Worm (Caenorhabditis elegans) whole organism, late embryonic: ENCODE data around the gene B0336.7.

Experiments
- C08G9.2 ChIP-seq: sonication (generic microtip); optimal IDR thresholded peaks from 2 replicates; lab custom pipeline; 2016; ENCODE audit warnings: mild to moderate bottlenecking, missing genetic modification characterization, moderate library complexity, missing compliant biosample characterization
- F13H6.1 ChIP-seq: sonication (generic microtip); optimal IDR thresholded peaks from 2 replicates; lab custom pipeline; 2016; ENCODE audit warnings: missing genetic modification characterization, missing compliant biosample characterization
- ama-1 ChIP-seq: fragments of 150-350 bp; optimal IDR thresholded peaks from 2 replicates; lab custom pipeline; 2014
- ceh-14 ChIP-seq: sonication (generic microtip); optimal IDR thresholded peaks from 2 replicates; lab custom pipeline; 2016; ENCODE audit warnings: missing genotype, missing genetic modification characterization, missing compliant biosample characterization
- ceh-18 ChIP-seq: sonication (generic microtip); optimal IDR thresholded peaks from 2 replicates; lab custom pipeline; 2016; ENCODE audit warnings: missing genetic modification characterization, missing compliant biosample characterization
- ceh-19 ChIP-seq: fragments of 200-800 bp; sonication (Bioruptor generic); optimal IDR thresholded peaks from 2 replicates; lab custom pipeline; 2018; ENCODE audit warnings: mild to moderate bottlenecking, missing genetic modification characterization, missing compliant biosample characterization
- ceh-22 ChIP-seq: sonication (generic microtip); optimal IDR thresholded peaks from 2 replicates; lab custom pipeline; 2017; ENCODE audit warnings: missing biosample characterization, missing genetic modification characterization
- ceh-30 ChIP-seq: fragments of 150-350 bp; optimal IDR thresholded peaks from 2 replicates; lab custom pipeline; 2014; ENCODE audit warnings: missing biosample characterization, missing genetic modification characterization
- ceh-31 ChIP-seq: sonication (generic microtip); optimal IDR thresholded peaks from 2 replicates; lab custom pipeline; 2016; ENCODE audit warnings: missing genetic modification characterization, missing compliant biosample characterization
- ceh-34 ChIP-seq: sonication (generic microtip); optimal IDR thresholded peaks from 2 replicates; lab custom pipeline; 2016; ENCODE audit warnings: mild to moderate bottlenecking, missing genetic modification characterization, missing compliant biosample characterization
- ceh-45 ChIP-seq: fragments of 200-800 bp; sonication (Bioruptor generic); IDR thresholded peaks from 2 replicates; pipeline ENCODE4 v1.3.6; 2022; ENCODE audit warnings: missing genetic modification reagents, missing genetic modification characterization, missing compliant biosample characterization
- elt-2 ChIP-seq: sonication (generic microtip); optimal IDR thresholded peaks from 2 replicates; lab custom pipeline; 2016; ENCODE audit warnings: missing genetic modification reagents, missing genetic modification characterization, missing compliant biosample characterization
- eyg-1 ChIP-seq: sonication (generic microtip); optimal IDR thresholded peaks from 2 replicates; lab custom pipeline; 2016; ENCODE audit warnings: missing genotype, missing genetic modification characterization, missing compliant biosample characterization
- fkh-10 ChIP-seq: fragments of 150-350 bp; optimal IDR thresholded peaks from 2 replicates; lab custom pipeline; 2014; ENCODE audit warnings: missing biosample characterization, missing genetic modification reagents, missing genetic modification characterization
- hlh-13 ChIP-seq: fragments of 200-800 bp; sonication (Bioruptor generic); optimal IDR thresholded peaks from 2 replicates; lab custom pipeline; 2018; ENCODE audit warnings: mild to moderate bottlenecking, missing genetic modification characterization, missing compliant biosample characterization
- hlh-15 ChIP-seq: sonication (generic microtip); optimal IDR thresholded peaks from 2 replicates; lab custom pipeline; 2016; ENCODE audit warnings: missing genetic modification characterization, missing compliant biosample characterization
- hlh-6 ChIP-seq: sonication (generic microtip); optimal IDR thresholded peaks from 2 replicates; lab custom pipeline; 2016; ENCODE audit warnings: missing genotype, missing genetic modification characterization, missing compliant biosample characterization
- hlh-8 ChIP-seq: sonication (generic microtip); optimal IDR thresholded peaks from 2 replicates; lab custom pipeline; 2016; ENCODE audit warnings: missing genotype, missing genetic modification characterization, missing compliant biosample characterization
- lin-11 ChIP-seq: fragments of 200-800 bp; sonication (Bioruptor generic); optimal IDR thresholded peaks from 2 replicates; lab custom pipeline; 2018; ENCODE audit warnings: mild to moderate bottlenecking, missing genetic modification characterization, missing compliant biosample characterization
- madf-2 ChIP-seq: sonication (generic microtip); optimal IDR thresholded peaks from 2 replicates; lab custom pipeline; 2017; ENCODE audit warnings: missing genetic modification characterization, missing compliant biosample characterization
- mec-3 ChIP-seq: sonication (generic microtip); optimal IDR thresholded peaks from 2 replicates; lab custom pipeline; 2016; ENCODE audit warnings: borderline replicate concordance, missing genetic modification characterization, missing compliant biosample characterization
- nfya-1 ChIP-seq: sonication (generic microtip); optimal IDR thresholded peaks from 2 replicates; lab custom pipeline; 2017; ENCODE audit warnings: missing genetic modification characterization, mild to moderate bottlenecking, missing compliant biosample characterization, antibody characterized with exemption, moderate library complexity
- nhr-232 ChIP-seq: sonication (generic microtip); optimal IDR thresholded peaks from 2 replicates; lab custom pipeline; 2016; ENCODE audit warnings: missing genetic modification characterization, missing compliant biosample characterization
- odd-2 ChIP-seq: sonication (generic microtip); optimal IDR thresholded peaks from 2 replicates; lab custom pipeline; 2017; ENCODE audit warnings: antibody characterized with exemption, mild to moderate bottlenecking, missing genetic modification characterization, missing compliant biosample characterization
- pat-9 ChIP-seq: fragments of 200-800 bp; sonication (Bioruptor generic); optimal IDR thresholded peaks from 2 replicates; lab custom pipeline; 2018; ENCODE audit warnings: mild to moderate bottlenecking, missing genetic modification characterization, moderate library complexity, missing compliant biosample characterization
- pax-1 ChIP-seq: fragments of 150-350 bp; optimal IDR thresholded peaks from 2 replicates; lab custom pipeline; 2014; ENCODE audit warnings: missing biosample characterization, missing genetic modification characterization
- pha-4 ChIP-seq: fragments of 150-350 bp; optimal IDR thresholded peaks from 2 replicates; lab custom pipeline; 2018; ENCODE audit warnings: missing biosample characterization, missing genetic modification reagents, missing genetic modification characterization
- pqm-1 ChIP-seq: sonication (generic microtip); optimal IDR thresholded peaks from 2 replicates; lab custom pipeline; 2016; ENCODE audit warnings: missing genetic modification characterization, missing compliant biosample characterization
- sdc-2 ChIP-seq: sonication (generic microtip); optimal IDR thresholded peaks from 2 replicates; lab custom pipeline; 2016; ENCODE audit warnings: missing genotype, missing genetic modification characterization, missing compliant biosample characterization
- sox-2 ChIP-seq: fragments of 200-800 bp; sonication (Bioruptor generic); IDR thresholded peaks from 2 replicates; pipeline ENCODE4 v1.3.6; 2022; ENCODE audit warnings: missing genetic modification reagents, missing genetic modification characterization, missing compliant biosample characterization
- syd-9 ChIP-seq: sonication (generic microtip); optimal IDR thresholded peaks from 2 replicates; lab custom pipeline; 2016; ENCODE audit warnings: mild to moderate bottlenecking, missing genetic modification characterization, moderate library complexity, missing compliant biosample characterization
- tbx-2 ChIP-seq: sonication (generic microtip); optimal IDR thresholded peaks from 2 replicates; lab custom pipeline; 2016; ENCODE audit warnings: missing genetic modification characterization, missing compliant biosample characterization
- tbx-7 ChIP-seq: sonication (generic microtip); optimal IDR thresholded peaks from 2 replicates; lab custom pipeline; 2016; ENCODE audit warnings: missing genotype, missing genetic modification characterization, missing compliant biosample characterization
- ttx-3 ChIP-seq: sonication (generic microtip); optimal IDR thresholded peaks from 2 replicates; lab custom pipeline; 2016; ENCODE audit warnings: missing genetic modification reagents, missing genetic modification characterization, missing compliant biosample characterization
- unc-3 ChIP-seq, 2 experiments: fragments of 200-800 bp in 1 of 2; sonication (Bioruptor generic) in 1 of 2; sonication (generic microtip) in 1 of 2; conservative IDR thresholded peaks in 1 of 2; optimal IDR thresholded peaks in 1 of 2; 2 replicates each; pipeline versions ENCODE4 v1.3.6 to Lab custom; 2016 to 2022; ENCODE audit warnings: missing compliant biosample characterization in 2 of 2, missing genetic modification characterization in 2 of 2, missing genetic modification reagents in 1 of 2
- unc-42 ChIP-seq: sonication (generic microtip); optimal IDR thresholded peaks from 2 replicates; lab custom pipeline; 2016; ENCODE audit warnings: missing genotype, missing genetic modification characterization, missing compliant biosample characterization

B0336.7 gene

DNA sequence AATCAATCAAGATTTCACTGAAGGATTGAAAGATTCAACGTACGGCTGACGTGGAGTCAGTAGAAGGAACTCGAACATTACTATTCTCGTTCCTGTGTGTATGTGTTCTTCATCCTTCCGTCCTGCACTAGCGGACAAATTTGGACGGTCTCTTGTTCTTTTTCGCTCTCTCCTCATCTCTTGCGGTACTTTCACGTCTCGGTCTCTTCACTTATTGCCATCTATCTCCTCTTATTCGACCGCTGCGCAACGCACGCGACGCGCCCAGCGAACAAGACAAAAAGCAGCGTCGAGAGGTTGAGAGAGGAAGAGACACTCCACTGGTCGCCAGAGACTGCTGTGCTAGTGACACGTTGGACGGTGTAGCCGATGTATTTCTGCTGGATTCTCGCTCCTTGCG lies 18.3 kb upstream of the B0336.7 start (continued):
- TF ChIP-seq syd-9 (peak; percentile 54), ceh-14 (peak; percentile 24), ama-1 (peak; percentile 60), tbx-2 (tag; lab: Kevin White, UChicago) (peak; percentile 83), ceh-45 (0 out of 2 replicates have a peak, but pooled peaks have one; percentile 13), C08G9.2 (tag; lab: Kevin White, UChicago) (peak; percentile 7), ceh-30 (tag; lab: Kevin White, UChicago) (no peak), sdc-2 (peak; percentile 26), hlh-8 (tag; lab: Kevin White, UChicago) (no peak)
- TF ChIP-seq, all 69 proteins: peak for 30

DNA sequence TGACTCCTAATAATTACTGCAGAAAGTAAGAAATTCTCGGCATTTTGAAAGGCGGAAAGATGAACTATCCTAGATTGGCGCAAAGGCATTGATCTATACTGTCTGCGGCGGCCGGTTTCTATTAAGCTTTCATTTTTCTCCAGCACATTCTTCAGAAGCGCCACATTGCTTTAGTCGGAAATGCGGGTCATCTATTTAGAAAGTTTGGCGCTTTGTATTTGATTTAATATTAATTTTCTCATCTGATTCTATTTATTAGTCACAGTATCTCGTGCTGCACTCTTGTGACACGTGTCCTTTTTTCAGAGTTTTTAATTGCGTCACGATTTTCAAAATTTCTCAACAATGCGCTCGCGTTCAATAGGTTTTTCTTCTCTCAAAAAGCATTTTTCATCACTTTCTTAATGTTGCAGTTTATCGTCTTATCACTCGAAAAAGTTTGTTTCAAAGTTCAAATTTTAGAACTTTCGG lies 17.9 kb upstream of the B0336.7 start:
- TF ChIP-seq ceh-22 (no peak), madf-2 (no peak), pqm-1 (no peak), nfya-1 (tag; lab: Kevin White, UChicago) (no peak), nhr-232 (tag; lab: Kevin White, UChicago) (no peak), hlh-13 (GFP tag; lab: Kevin White, UChicago) (no peak), fkh-10 (no peak), syd-9 (no peak), F13H6.1 (tag; lab: Kevin White, UChicago) (no peak), elt-2 (tag; lab: Kevin White, UChicago) (no peak), lin-11 (tag; lab: Kevin White, UChicago) (no peak), C08G9.2 (tag; lab: Kevin White, UChicago) (no peak), eyg-1 (tag; lab: Kevin White, UChicago) (no peak), hlh-15 (tag; lab: Kevin White, UChicago) (no peak)
- TF ChIP-seq, all 69 proteins: peak for 0

ce11 chrIII:5714230-5714983 lies 17.2 kb upstream of the B0336.7 start, which contains the start of gene arf-1:
TSS of gene arf-1 (plus strand) at chrIII:5714886.
- TF ChIP-seq pat-9 (tag; lab: Kevin White, UChicago) (no peak), pha-4 (tag; lab: Kevin White, UChicago) (no peak), ceh-30 (tag; lab: Kevin White, UChicago) (no peak), madf-2 (no peak), ceh-45 (no peak), tbx-7 (tag; lab: Kevin White, UChicago) (no peak), ceh-19 (GFP tag; lab: Kevin White, UChicago) (no peak), unc-42 (tag; lab: Kevin White, UChicago) (no peak), unc-3 (GFP tag; conservative IDR thresholded peaks at IDR 0.05; lab: Robert Waterston, UW) (no peak), unc-3 (tag; optimal IDR thresholded peaks at IDR 0.05; lab: Kevin White, UChicago) (no peak), hlh-6 (tag; lab: Kevin White, UChicago) (no peak)

ce11 chrIII:5711881-5712643 lies 14.9 kb upstream of the B0336.7 start:
- no peak for TF ChIP-seq ceh-45
- no peak for TF ChIP-seq ceh-31
- no peak for TF ChIP-seq pax-1 (tag; lab: Kevin White, UChicago)

DNA sequence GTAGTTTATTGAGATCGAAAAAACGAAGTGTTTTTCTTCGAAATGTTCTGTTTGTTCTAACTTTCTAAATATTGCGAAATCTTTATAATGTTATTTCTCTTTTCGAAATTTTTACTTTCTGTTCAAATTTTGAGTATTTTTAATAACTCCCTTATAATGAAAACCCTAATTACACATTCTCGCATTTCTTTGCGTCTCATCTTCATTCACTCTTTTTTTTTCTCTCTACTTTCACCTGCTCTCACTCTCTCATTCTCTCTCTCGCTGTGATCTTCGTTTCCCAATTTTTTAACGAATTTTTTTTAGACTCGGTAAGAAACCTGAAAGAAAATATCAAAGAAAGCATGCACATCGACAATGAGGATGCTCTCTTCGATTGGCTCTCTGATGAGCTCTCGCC lies 14.1 kb upstream of the B0336.7 start, which contains the start of gene rbm-26:
Gene rbm-26 (plus strand): TSS at position 301 of the 400 bp plus-strand sequence.
- TF ChIP-seq sox-2 (no peak), ttx-3 (no peak), odd-2 (tag; lab: Kevin White, UChicago) (no peak), ceh-34 (tag; lab: Kevin White, UChicago) (no peak), ama-1 (no peak), mec-3 (tag; lab: Kevin White, UChicago) (no peak), nhr-232 (tag; lab: Kevin White, UChicago) (no peak), ceh-18 (tag; lab: Kevin White, UChicago) (no peak)
